Worm (Caenorhabditis elegans): ENCODE measurements around the gene F38E9.6.

ce11 chrX:16466157-16466556, 33.9 kb downstream of the F38E9.6 start:
- TF ChIP-seq him-1 (tag; optimal IDR thresholded peaks at IDR 0.05) = no peak
- no peak for TF ChIP-seq snpc-1.3 (tag; optimal IDR thresholded peaks at IDR 0.05; ENCODE audit: insufficient read depth)
- TF ChIP-seq athp-1 (tag; optimal IDR thresholded peaks at IDR 0.05) = no peak
- TF ChIP-seq lsl-1 (GFP tag; optimal IDR thresholded peaks at IDR 0.05) = no peak
- no peak for TF ChIP-seq F57A8.1 (GFP tag; optimal IDR thresholded peaks at IDR 0.05)
- TF ChIP-seq unc-62 (GFP tag; optimal IDR thresholded peaks at IDR 0.05) = no peak
- no peak for TF ChIP-seq ets-4 (GFP tag; optimal IDR thresholded peaks at IDR 0.05)
- no peak for TF ChIP-seq efl-1 (GFP tag; optimal IDR thresholded peaks at IDR 0.05)
- no peak for TF ChIP-seq C06A6.2 (GFP tag; conservative IDR thresholded peaks at IDR 0.05)
- no peak for TF ChIP-seq lag-1 (GFP tag; IDR thresholded peaks at IDR 0.05)
